Fruit fly (Drosophila melanogaster) whole organism, embryonic: Measurements from ENCODE around the gene meso18E.

Experiments used
- Abd-B ChIP-seq: fragments of 200-800 bp; sonication (Bioruptor generic); optimal IDR thresholded peaks from 2 replicates; lab custom pipeline; 2018; ENCODE audit warnings: missing biosample characterization, mild to moderate bottlenecking, missing genetic modification characterization, moderate library complexity
- Atf6 ChIP-seq: fragments of 200-800 bp; sonication (Bioruptor generic); IDR thresholded peaks from 2 replicates; pipeline ENCODE4 v1.3.6; 2022; ENCODE audit warnings: missing biosample characterization, missing genetic modification characterization
- Blimp-1 ChIP-seq: fragments of 200-800 bp; sonication (Bioruptor generic); optimal IDR thresholded peaks from 3 replicates; lab custom pipeline; 2018; ENCODE audit warnings: missing biosample characterization, missing genetic modification characterization, mild to moderate bottlenecking, moderate library complexity, missing genetic modification reagents
- C15 ChIP-seq: fragments of 200-800 bp; sonication (Bioruptor generic); IDR thresholded peaks from 3 replicates; pipeline ENCODE4 v1.3.6; 2022; ENCODE audit warnings: missing biosample characterization, missing genetic modification characterization
- CG10267 ChIP-seq: fragments of 200-800 bp; sonication (Bioruptor generic); optimal IDR thresholded peaks from 2 replicates; lab custom pipeline; 2018; ENCODE audit warnings: missing biosample characterization, mild to moderate bottlenecking, missing genetic modification characterization, moderate library complexity
- CG10321 ChIP-seq: fragments of 200-800 bp; sonication (Bioruptor generic); IDR thresholded peaks from 2 replicates; pipeline ENCODE4 v1.3.6; 2022; ENCODE audit warnings: missing biosample characterization, missing genetic modification characterization
- CG10462 ChIP-seq: fragments of 200-800 bp; sonication (Bioruptor generic); optimal IDR thresholded peaks from 2 replicates; lab custom pipeline; 2016; ENCODE audit warnings: missing biosample characterization, missing genetic modification characterization
- CG11085 ChIP-seq: fragments of 200-800 bp; sonication (Bioruptor generic); IDR thresholded peaks from 2 replicates; pipeline ENCODE4 v1.3.6; 2022; ENCODE audit warnings: missing biosample characterization, missing genetic modification characterization
- CG12155 ChIP-seq: fragments of 200-800 bp; sonication (Bioruptor generic); optimal IDR thresholded peaks from 3 replicates; lab custom pipeline; 2016; ENCODE audit warnings: missing biosample characterization, missing genetic modification characterization
- CG1233 ChIP-seq: fragments of 200-800 bp; sonication (Bioruptor generic); optimal IDR thresholded peaks from 4 replicates; lab custom pipeline; 2018; ENCODE audit warnings: missing biosample characterization, mild to moderate bottlenecking, missing genetic modification characterization
- CG13287 ChIP-seq: fragments of 200-800 bp; sonication (Bioruptor generic); IDR thresholded peaks from 2 replicates; pipeline ENCODE4 v1.3.6; 2022; ENCODE audit warnings: missing biosample characterization, missing genetic modification characterization; ENCODE audit not compliant: partially characterized antibody
- CG13296 ChIP-seq: fragments of 200-800 bp; sonication (Bioruptor generic); optimal IDR thresholded peaks from 3 replicates; lab custom pipeline; 2018; ENCODE audit warnings: missing biosample characterization, mild to moderate bottlenecking, missing genetic modification characterization
- CG18011 ChIP-seq: fragments of 200-800 bp; sonication (Bioruptor generic); optimal IDR thresholded peaks from 2 replicates; lab custom pipeline; 2017; ENCODE audit warnings: missing biosample characterization, missing genetic modification characterization, mild to moderate bottlenecking, moderate library complexity, missing genotype
- CG2712 ChIP-seq: fragments of 200-800 bp; optimal IDR thresholded peaks from 3 replicates; lab custom pipeline; 2019; ENCODE audit warnings: missing biosample characterization, mild to moderate bottlenecking, missing genetic modification characterization, moderate library complexity
- CG31388 ChIP-seq: fragments of 200-800 bp; sonication (Bioruptor generic); optimal IDR thresholded peaks from 2 replicates; lab custom pipeline; 2016; ENCODE audit warnings: missing biosample characterization, missing genetic modification characterization
- CG3838 ChIP-seq: fragments of 200-800 bp; sonication (Bioruptor generic); optimal IDR thresholded peaks from 3 replicates; lab custom pipeline; 2016; ENCODE audit warnings: missing biosample characterization, missing genetic modification characterization
- CG6175 ChIP-seq: fragments of 200-800 bp; sonication (Bioruptor generic); IDR thresholded peaks from 3 replicates; pipeline ENCODE4 v1.3.6; 2022; ENCODE audit warnings: missing biosample characterization, missing genetic modification characterization
- CG6689 ChIP-seq: fragments of 200-800 bp; sonication (Bioruptor generic); IDR thresholded peaks from 2 replicates; pipeline ENCODE4 v1.3.6; 2022; ENCODE audit warnings: missing biosample characterization, missing genetic modification characterization
- CG8089 ChIP-seq: fragments of 200-800 bp; sonication (Bioruptor generic); optimal IDR thresholded peaks from 3 replicates; lab custom pipeline; 2016; ENCODE audit warnings: missing biosample characterization, missing genetic modification characterization
- CG8478 ChIP-seq: fragments of >200 bp; optimal IDR thresholded peaks from 2 replicates; lab custom pipeline; 2018
- CG9876 ChIP-seq: fragments of 200-800 bp; sonication (Bioruptor generic); optimal IDR thresholded peaks from 2 replicates; lab custom pipeline; 2016; ENCODE audit warnings: missing biosample characterization, missing genetic modification characterization
- CG9932 ChIP-seq: fragments of 200-800 bp; sonication (Bioruptor generic); IDR thresholded peaks from 2 replicates; pipeline ENCODE4 v1.3.6; 2022; ENCODE audit warnings: missing biosample characterization, missing genetic modification characterization
- CoRest ChIP-seq: fragments of 200-800 bp; sonication (Bioruptor generic); optimal IDR thresholded peaks from 3 replicates; lab custom pipeline; 2018; ENCODE audit warnings: missing biosample characterization, mild to moderate bottlenecking, missing genetic modification characterization, moderate library complexity
- Dll ChIP-seq: fragments of 200-800 bp; sonication (Bioruptor generic); IDR thresholded peaks from 4 replicates; pipeline ENCODE4 v1.3.6; 2022; ENCODE audit warnings: missing biosample characterization, missing genetic modification characterization; ENCODE audit not compliant: partially characterized antibody
- Gug ChIP-seq: fragments of 200-800 bp; sonication (Bioruptor generic); IDR thresholded peaks from 4 replicates; pipeline ENCODE4 v1.3.6; 2022; ENCODE audit warnings: missing biosample characterization, missing genetic modification characterization
- HmgZ ChIP-seq: fragments of 200-800 bp; sonication (Bioruptor generic); optimal IDR thresholded peaks from 2 replicates; lab custom pipeline; 2018; ENCODE audit warnings: missing biosample characterization, mild to moderate bottlenecking, missing genetic modification characterization
- Hr39 ChIP-seq: fragments of >200 bp; optimal IDR thresholded peaks from 2 replicates; lab custom pipeline; 2017
- Opbp ChIP-seq: fragments of 200-800 bp; sonication (Bioruptor generic); IDR thresholded peaks from 3 replicates; pipeline ENCODE4 v1.3.6; 2022; ENCODE audit warnings: missing biosample characterization, missing genetic modification characterization; ENCODE audit not compliant: partially characterized antibody
- Pdp1 ChIP-seq, 2 experiments: fragments of 200-800 bp; sonication (Bioruptor generic); optimal IDR thresholded peaks; 3 replicates each; lab custom pipeline; 2016; ENCODE audit warnings: missing biosample characterization in 2 of 2, missing genetic modification characterization in 2 of 2, mild to moderate bottlenecking in 1 of 2, moderate library complexity in 1 of 2
- Scr ChIP-seq: fragments of 200-800 bp; sonication (Bioruptor generic); IDR thresholded peaks from 2 replicates; pipeline ENCODE4 v1.3.6; 2022; ENCODE audit warnings: missing biosample characterization, missing genetic modification characterization; ENCODE audit not compliant: partially characterized antibody
- Sox100B ChIP-seq: fragments of 200-800 bp; sonication (Bioruptor generic); optimal IDR thresholded peaks from 3 replicates; lab custom pipeline; 2018; ENCODE audit warnings: missing biosample characterization, mild to moderate bottlenecking, missing genetic modification characterization
- Ssrp ChIP-seq: fragments of 200-800 bp; sonication (Bioruptor generic); optimal IDR thresholded peaks from 2 replicates; lab custom pipeline; 2018; ENCODE audit warnings: missing biosample characterization, mild to moderate bottlenecking, missing genetic modification characterization, moderate library complexity
- amos ChIP-seq: fragments of 200-800 bp; sonication (Bioruptor generic); IDR thresholded peaks from 2 replicates; pipeline ENCODE4 v1.3.6; 2022; ENCODE audit warnings: missing biosample characterization, missing genetic modification characterization; ENCODE audit not compliant: partially characterized antibody
- ara ChIP-seq: fragments of 200-800 bp; sonication (Bioruptor generic); IDR thresholded peaks from 2 replicates; pipeline ENCODE4 v1.3.6; 2022; ENCODE audit warnings: missing biosample characterization, missing genetic modification characterization
- cg ChIP-seq: fragments of 200-800 bp; sonication (Bioruptor generic); optimal IDR thresholded peaks from 3 replicates; lab custom pipeline; 2019; ENCODE audit warnings: missing biosample characterization, mild to moderate bottlenecking, missing genetic modification characterization, moderate library complexity
- cwo ChIP-seq: fragments of 200-800 bp; sonication (Bioruptor generic); optimal IDR thresholded peaks from 3 replicates; lab custom pipeline; 2017; ENCODE audit warnings: missing biosample characterization, missing genetic modification characterization, mild to moderate bottlenecking, moderate library complexity, missing genetic modification reagents
- da ChIP-seq: fragments of 200-800 bp; sonication (Bioruptor generic); optimal IDR thresholded peaks from 2 replicates; lab custom pipeline; 2016; ENCODE audit warnings: missing biosample characterization, missing genetic modification characterization
- dan ChIP-seq: fragments of 200-800 bp; sonication (Bioruptor generic); IDR thresholded peaks from 2 replicates; pipeline ENCODE4 v1.3.6; 2022; ENCODE audit warnings: missing biosample characterization, missing genetic modification characterization
- dm ChIP-seq: fragments of 200-800 bp; sonication (Bioruptor generic); optimal IDR thresholded peaks from 3 replicates; lab custom pipeline; 2016; ENCODE audit warnings: missing biosample characterization, missing genetic modification characterization
- en ChIP-seq: fragments of 200-800 bp; sonication (Bioruptor generic); optimal IDR thresholded peaks from 2 replicates; lab custom pipeline; 2016; ENCODE audit warnings: missing biosample characterization, missing genetic modification characterization
- gfzf ChIP-seq: fragments of 200-800 bp; sonication (Bioruptor generic); optimal IDR thresholded peaks from 2 replicates; lab custom pipeline; 2016; ENCODE audit warnings: missing biosample characterization, mild to moderate bottlenecking, missing genetic modification characterization, moderate library complexity
- gsb-n ChIP-seq: fragments of 200-800 bp; sonication (Bioruptor generic); optimal IDR thresholded peaks from 3 replicates; lab custom pipeline; 2018; ENCODE audit warnings: missing biosample characterization, mild to moderate bottlenecking, missing genetic modification characterization
- jumu ChIP-seq: fragments of 200-800 bp; sonication (Bioruptor generic); optimal IDR thresholded peaks from 3 replicates; lab custom pipeline; 2016; ENCODE audit warnings: missing biosample characterization, missing genetic modification characterization
- lab ChIP-seq: fragments of 200-800 bp; sonication (Bioruptor generic); optimal IDR thresholded peaks from 3 replicates; lab custom pipeline; 2017; ENCODE audit warnings: missing biosample characterization, missing genetic modification characterization, mild to moderate bottlenecking, moderate library complexity, missing genetic modification reagents
- lbe ChIP-seq: fragments of 200-800 bp; sonication (Bioruptor generic); optimal IDR thresholded peaks from 2 replicates; lab custom pipeline; 2016; ENCODE audit warnings: missing biosample characterization, mild to moderate bottlenecking, missing genetic modification characterization
- pum ChIP-seq: fragments of 200-800 bp; sonication (Bioruptor generic); optimal IDR thresholded peaks from 2 replicates; lab custom pipeline; 2016; ENCODE audit warnings: missing biosample characterization, missing genetic modification characterization
- sna ChIP-seq: fragments of 200-800 bp; sonication (Bioruptor generic); IDR thresholded peaks from 2 replicates; pipeline ENCODE4 v1.3.6; 2022; ENCODE audit warnings: missing biosample characterization, missing genetic modification characterization; ENCODE audit not compliant: partially characterized antibody
- so ChIP-seq: fragments of 200-800 bp; sonication (Bioruptor generic); IDR thresholded peaks from 3 replicates; pipeline ENCODE4 v1.3.6; 2022; ENCODE audit warnings: missing biosample characterization, missing genetic modification characterization
- unpg ChIP-seq: fragments of 200-800 bp; sonication (Bioruptor generic); optimal IDR thresholded peaks from 3 replicates; lab custom pipeline; 2018; ENCODE audit warnings: missing biosample characterization, mild to moderate bottlenecking, missing genetic modification characterization, moderate library complexity
- wor ChIP-seq: fragments of 200-800 bp; sonication (Bioruptor generic); IDR thresholded peaks from 2 replicates; pipeline ENCODE4 v1.3.6; 2022; ENCODE audit warnings: missing biosample characterization, missing genetic modification characterization
- zf30C ChIP-seq: fragments of 200-800 bp; sonication (Bioruptor generic); optimal IDR thresholded peaks from 3 replicates; lab custom pipeline; 2018; ENCODE audit warnings: missing biosample characterization, mild to moderate bottlenecking, missing genetic modification characterization

The meso18E gene

DNA sequence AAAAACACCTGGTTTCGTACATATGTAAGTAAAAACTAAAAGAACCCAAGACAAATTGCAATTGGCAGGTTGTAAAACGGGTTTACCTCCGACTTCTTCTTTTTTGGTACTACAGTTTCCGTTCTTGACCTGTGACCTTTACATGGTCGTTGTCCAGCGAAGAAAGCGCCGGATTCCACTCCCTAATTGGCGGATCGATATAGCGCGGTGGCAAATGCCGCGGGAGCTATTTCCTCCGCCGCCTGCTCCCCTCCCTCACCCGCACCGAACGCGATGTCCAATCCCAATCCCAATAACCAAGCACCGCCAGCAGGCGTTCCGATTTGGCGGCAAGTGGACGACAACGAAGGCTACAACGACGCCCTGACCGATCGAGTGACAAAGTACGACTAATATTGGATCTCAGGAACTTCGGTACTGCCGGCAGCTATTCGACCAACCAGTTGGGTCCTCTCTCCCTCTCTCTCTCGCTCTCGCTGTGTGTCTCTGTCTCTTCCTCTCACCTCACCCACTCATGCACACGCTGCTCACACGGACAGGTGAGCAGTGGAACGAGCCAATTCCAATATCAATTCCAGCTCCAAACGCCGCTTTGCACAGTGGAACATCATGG lies 50.2 kb downstream of the meso18E start (continued):
- TF ChIP-seq jumu (peak; percentile 6), CG10321 (GFP tag; lab: Robert Waterston, UW) (no peak), CG11085 (GFP tag; lab: Robert Waterston, UW) (no peak), CG9876 (no peak), Hr39 (no peak), en (no peak), Gug (GFP tag; lab: Robert Waterston, UW) (no peak), CG12155 (no peak), Scr (GFP tag; lab: Robert Waterston, UW) (no peak), Ssrp (no peak), lbe (GFP tag; lab: Kevin White, UChicago) (no peak), ara (0 out of 2 replicates have a peak, but pooled peaks have one; percentile 21), unpg (GFP tag; lab: Kevin White, UChicago) (no peak), pum (GFP tag; lab: Kevin White, UChicago) (no peak), Atf6 (GFP tag; lab: Robert Waterston, UW) (no peak), amos (GFP tag; lab: Robert Waterston, UW) (no peak), dan (GFP tag; lab: Robert Waterston, UW) (no peak), CG9932 (GFP tag; lab: Robert Waterston, UW) (no peak), so (GFP tag; lab: Robert Waterston, UW) (no peak), dm (GFP tag; lab: Kevin White, UChicago) (no peak), CG10267 (no peak), cg (GFP tag; lab: Kevin White, UChicago) (peak; percentile 67), cwo (GFP tag; lab: Kevin White, UChicago) (no peak), Sox100B (GFP tag; lab: Kevin White, UChicago) (no peak), zf30C (GFP tag; lab: Kevin White, UChicago) (no peak), Pdp1 (GFP tag; optimal IDR thresholded peaks at IDR 0.05; lab: Kevin White, UChicago) (no peak), CG10462 (GFP tag; lab: Kevin White, UChicago) (no peak), CG3838 (GFP tag; lab: Kevin White, UChicago) (no peak), Opbp (no peak), CG8089 (no peak), Blimp-1 (no peak), CG1233 (GFP tag; lab: Kevin White, UChicago) (no peak), CG31388 (GFP tag; lab: Kevin White, UChicago) (no peak), Dll (0 out of 4 replicates have a peak, but pooled peaks have one; percentile 18), CG13296 (no peak), sna (GFP tag; lab: Robert Waterston, UW) (no peak), CG13287 (peak; percentile 35; the same call in 1 of the 2 replicates), CG8478 (lab: Kevin White, UChicago) (peak; percentile 26), Abd-B (GFP tag; lab: Kevin White, UChicago) (no peak), CG2712 (no peak), lab (GFP tag; lab: Kevin White, UChicago) (no peak), gsb-n (tag; lab: Kevin White, UChicago) (no peak), gfzf (GFP tag; lab: Kevin White, UChicago) (no peak), da (no peak), CG18011 (no peak), CoRest (tag; lab: Kevin White, UChicago) (no peak), HmgZ (tag; lab: Kevin White, UChicago) (peak; percentile 3), CG6175 (peak; percentile 48; the same call in 1 of the 3 replicates), CG6689 (no peak), wor (GFP tag; lab: Robert Waterston, UW) (no peak), C15 (GFP tag; lab: Robert Waterston, UW) (no peak)
